Fruit fly (Drosophila melanogaster) whole organism, wandering third instar larva: ENCODE measurements around the gene CG3168.

Experiments
- Abd-B ChIP-seq: fragments of >200 bp; optimal IDR thresholded peaks from 2 replicates; lab custom pipeline; 2017; ENCODE audit warnings: missing biosample characterization, missing genetic modification characterization
- CG32264 ChIP-seq: fragments of 200-800 bp; sonication (Bioruptor generic); optimal IDR thresholded peaks from 2 replicates; lab custom pipeline; 2016; ENCODE audit warnings: missing biosample characterization, missing genetic modification characterization
- CG9705 ChIP-seq: fragments of 200-800 bp; sonication (Bioruptor generic); optimal IDR thresholded peaks from 2 replicates; lab custom pipeline; 2018; ENCODE audit warnings: missing biosample characterization, mild to moderate bottlenecking, missing genetic modification characterization
- CrebA ChIP-seq: fragments of 200-800 bp; sonication (Bioruptor generic); optimal IDR thresholded peaks from 2 replicates; lab custom pipeline; 2016; ENCODE audit warnings: missing biosample characterization, mild to moderate bottlenecking, missing genetic modification characterization, borderline replicate concordance
- Dfd ChIP-seq: fragments of >200 bp; optimal IDR thresholded peaks from 2 replicates; lab custom pipeline; 2017; ENCODE audit warnings: missing biosample characterization, missing genetic modification characterization
- Dif ChIP-seq: fragments of 200-275, 200-300 bp; sonication (Bioruptor generic); optimal IDR thresholded peaks from 2 replicates; lab custom pipeline; 2018; ENCODE audit warnings: missing biosample characterization, missing genetic modification characterization; ENCODE audit not compliant: partially characterized antibody
- GATAd ChIP-seq: sonication (Bioruptor generic); optimal IDR thresholded peaks from 2 replicates; lab custom pipeline; 2016; ENCODE audit warnings: missing biosample characterization, missing genetic modification characterization
- HLH106 ChIP-seq: fragments of 200-800 bp; optimal IDR thresholded peaks from 3 replicates; lab custom pipeline; 2019; ENCODE audit warnings: missing biosample characterization, mild to moderate bottlenecking, missing genetic modification characterization, moderate library complexity
- Hnf4 ChIP-seq: fragments of 200-800 bp; sonication (Bioruptor generic); optimal IDR thresholded peaks from 2 replicates; lab custom pipeline; 2016; ENCODE audit warnings: missing biosample characterization, mild to moderate bottlenecking, missing genetic modification characterization
- Hr78 ChIP-seq: fragments of >200 bp; optimal IDR thresholded peaks from 2 replicates; lab custom pipeline; 2017; ENCODE audit warnings: missing biosample characterization, missing genetic modification characterization
- Hr83 ChIP-seq: fragments of 200-300 bp; sonication (Bioruptor generic); optimal IDR thresholded peaks from 2 replicates; lab custom pipeline; 2016; ENCODE audit warnings: missing biosample characterization, mild to moderate bottlenecking, missing genetic modification characterization, moderate library complexity; ENCODE audit not compliant: poor library complexity, severe bottlenecking
- Jra ChIP-seq: sonication (Bioruptor generic); optimal IDR thresholded peaks from 2 replicates; lab custom pipeline; 2016; ENCODE audit warnings: missing biosample characterization, missing genetic modification characterization
- Mio ChIP-seq: sonication (Bioruptor generic); optimal IDR thresholded peaks from 2 replicates; lab custom pipeline; 2016; ENCODE audit warnings: missing biosample characterization, missing genetic modification characterization
- Myc ChIP-seq: fragments of >200 bp; optimal IDR thresholded peaks from 2 replicates; lab custom pipeline; 2017
- N ChIP-seq: fragments of >200 bp; optimal IDR thresholded peaks from 2 replicates; lab custom pipeline; 2018; ENCODE audit warnings: missing biosample characterization, missing external identifiers, missing genetic modification characterization
- OdsH ChIP-seq: fragments of 200-800 bp; sonication (Bioruptor generic); optimal IDR thresholded peaks from 2 replicates; lab custom pipeline; 2016; ENCODE audit warnings: missing biosample characterization, mild to moderate bottlenecking, missing genetic modification characterization
- Sp1 ChIP-seq: fragments of 200-800 bp; sonication (Bioruptor generic); optimal IDR thresholded peaks from 3 replicates; lab custom pipeline; 2019; ENCODE audit warnings: missing biosample characterization, mild to moderate bottlenecking, missing genetic modification characterization, moderate library complexity
- Vsx2 ChIP-seq: fragments of 200-300, 225-300 bp; sonication (Bioruptor generic); optimal IDR thresholded peaks from 2 replicates; lab custom pipeline; 2018; ENCODE audit warnings: missing biosample characterization, missing genetic modification characterization; ENCODE audit not compliant: partially characterized antibody
- br ChIP-seq: fragments of 200-800 bp; sonication (Bioruptor generic); optimal IDR thresholded peaks from 2 replicates; lab custom pipeline; 2016; ENCODE audit warnings: missing biosample characterization, missing genetic modification characterization
- brk ChIP-seq: fragments of 200-800 bp; sonication (Bioruptor generic); optimal IDR thresholded peaks from 2 replicates; lab custom pipeline; 2016; ENCODE audit warnings: missing biosample characterization, mild to moderate bottlenecking, missing genetic modification characterization
- dl ChIP-seq, 2 experiments: fragments of 175-275, 200-275 bp in 1 of 2; fragments of 200-275 bp in 1 of 2; sonication (Bioruptor generic); optimal IDR thresholded peaks; lab custom pipeline; 2018; ENCODE audit warnings: mild to moderate bottlenecking in 2 of 2, missing biosample characterization in 2 of 2, missing genetic modification characterization in 2 of 2, moderate library complexity in 2 of 2; ENCODE audit not compliant: partially characterized antibody in 2 of 2, insufficient read depth in 1 of 2
- dsf ChIP-seq: sonication (Bioruptor generic); optimal IDR thresholded peaks from 2 replicates; lab custom pipeline; 2016; ENCODE audit warnings: missing biosample characterization, missing genetic modification characterization, borderline replicate concordance
- ey ChIP-seq: fragments of 200-800 bp; sonication (Bioruptor generic); optimal IDR thresholded peaks from 2 replicates; lab custom pipeline; 2016; ENCODE audit warnings: missing biosample characterization, missing genetic modification characterization
- foxo ChIP-seq, 2 experiments: fragments of 200-800 bp; sonication (Bioruptor generic); optimal IDR thresholded peaks; 2 replicates in 1 of 2; 3 replicates in 1 of 2; lab custom pipeline; 2016 to 2017; ENCODE audit warnings: missing biosample characterization in 2 of 2, missing genetic modification characterization in 2 of 2
- fru ChIP-seq: fragments of 200-800 bp; sonication (Bioruptor generic); optimal IDR thresholded peaks from 3 replicates; lab custom pipeline; 2016; ENCODE audit warnings: missing biosample characterization, mild to moderate bottlenecking, missing genetic modification characterization
- h ChIP-seq: fragments of 200-800 bp; sonication (Bioruptor generic); optimal IDR thresholded peaks from 3 replicates; lab custom pipeline; 2016; ENCODE audit warnings: missing biosample characterization, mild to moderate bottlenecking, missing genetic modification characterization
- jim ChIP-seq: fragments of 175-275, 200-325 bp; sonication (Bioruptor generic); optimal IDR thresholded peaks from 2 replicates; lab custom pipeline; 2016; ENCODE audit warnings: missing biosample characterization, mild to moderate bottlenecking, missing genetic modification characterization
- rgr ChIP-seq: fragments of 200-800 bp; sonication (Bioruptor generic); optimal IDR thresholded peaks from 3 replicates; lab custom pipeline; 2016; ENCODE audit warnings: missing biosample characterization, mild to moderate bottlenecking, missing genetic modification characterization
- sv ChIP-seq: fragments of 200-800 bp; sonication (Bioruptor generic); optimal IDR thresholded peaks from 3 replicates; lab custom pipeline; 2016; ENCODE audit warnings: missing biosample characterization, missing genetic modification characterization
- usp ChIP-seq: fragments of >200 bp; optimal IDR thresholded peaks from 2 replicates; lab custom pipeline; 2017; ENCODE audit warnings: missing biosample characterization, missing genetic modification characterization
- woc ChIP-seq: sonication (Bioruptor generic); optimal IDR thresholded peaks from 2 replicates; lab custom pipeline; 2016; ENCODE audit warnings: missing biosample characterization, mild to moderate bottlenecking, missing genetic modification characterization

The CG3168 gene

dm6 chrX:6708138-6708537, 31.6 kb downstream of the CG3168 start:
- peak; percentile 25 for TF ChIP-seq Dif (GFP tag; lab: Kevin White, UChicago)
- no peak for TF ChIP-seq CG32264 (GFP tag; lab: Kevin White, UChicago)
- TF ChIP-seq CrebA (GFP tag; lab: Kevin White, UChicago) = no peak

DNA sequence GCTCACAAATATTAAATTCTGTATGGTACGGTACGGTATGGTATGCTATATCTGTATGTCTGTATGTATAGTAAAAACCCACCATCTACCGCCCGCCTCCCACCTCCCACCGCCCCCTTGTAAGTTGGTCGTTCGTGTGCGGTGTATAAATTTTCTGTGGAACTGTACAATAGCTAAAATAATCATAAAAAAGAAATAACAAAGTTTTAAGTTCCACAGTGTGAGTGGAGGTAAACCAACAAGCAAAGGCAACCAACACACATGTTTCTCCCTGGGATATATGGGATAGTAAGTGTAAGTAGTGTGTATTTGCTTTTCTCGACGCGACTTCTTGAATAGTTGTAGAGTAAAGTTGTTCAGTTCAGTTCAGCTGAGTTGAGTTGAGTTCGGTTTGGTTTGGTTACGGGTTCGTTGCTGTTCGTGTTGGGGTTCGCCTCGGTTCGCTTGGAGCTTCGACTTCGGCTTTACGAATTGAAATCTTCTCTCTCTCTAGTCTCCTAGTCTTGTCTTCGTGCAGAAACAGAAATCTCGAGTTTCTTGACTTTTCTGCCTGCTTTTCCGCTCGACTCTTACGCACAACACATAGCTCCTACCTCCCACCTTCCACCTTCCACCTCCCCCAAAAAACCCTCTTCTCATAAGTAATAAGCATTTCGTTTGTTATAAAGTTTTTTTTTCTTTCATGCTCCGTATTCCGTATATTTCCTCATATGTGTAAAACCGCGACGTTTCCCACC, 33.0 kb downstream of the CG3168 start:
- no peak for TF ChIP-seq N (GFP tag; lab: Kevin White, UChicago)
- TF ChIP-seq Myc (lab: Kevin White, UChicago) = no peak
- TF ChIP-seq Sp1 (GFP tag; lab: Kevin White, UChicago) = no peak
- TF ChIP-seq GATAd (GFP tag; lab: Kevin White, UChicago) = no peak
- TF ChIP-seq jim = no peak
- TF ChIP-seq Hr83 (GFP tag; lab: Kevin White, UChicago) = no peak

DNA sequence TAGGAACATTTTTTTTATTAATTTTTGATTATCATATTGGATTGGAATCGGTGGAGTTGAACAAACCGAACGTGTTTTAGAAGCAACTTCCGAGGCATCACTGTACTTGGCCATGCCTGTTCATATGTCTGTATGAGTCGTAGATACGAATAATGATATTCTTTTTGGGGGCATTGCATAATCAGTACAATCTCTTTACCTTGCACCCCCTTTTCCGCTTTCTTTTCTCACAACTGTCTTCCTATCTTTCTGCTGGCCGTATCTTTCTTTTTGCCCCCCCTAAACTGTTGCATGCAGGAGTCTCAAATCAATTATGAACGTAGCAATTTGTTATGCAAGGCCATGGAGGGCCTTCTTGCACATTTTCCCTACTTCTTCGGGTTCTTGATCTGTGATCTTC, 33.9 kb downstream of the CG3168 start:
- TF ChIP-seq foxo (GFP tag; optimal IDR thresholded peaks at IDR 0.05; lab: Kevin White, UChicago) (no peak), CG9705 (GFP tag; lab: Kevin White, UChicago) (no peak), dl (GFP tag; optimal IDR thresholded peaks at IDR 0.05; lab: Kevin White, UChicago; ENCODE audit: insufficient read depth in 1 of 2, partially characterized antibody in 2 of 2) (no peak), Vsx2 (GFP tag; lab: Kevin White, UChicago) (no peak), Dfd (GFP tag; lab: Kevin White, UChicago) (no peak), fru (GFP tag; lab: Kevin White, UChicago) (no peak), jim (no peak), dsf (GFP tag; lab: Kevin White, UChicago) (no peak), sv (GFP tag; lab: Kevin White, UChicago) (no peak), rgr (no peak), ey (GFP tag; lab: Kevin White, UChicago) (no peak), usp (no peak), Sp1 (GFP tag; lab: Kevin White, UChicago) (no peak), HLH106 (tag; lab: Kevin White, UChicago) (no peak), Mio (no peak), Myc (lab: Kevin White, UChicago) (no peak), Hr78 (GFP tag; lab: Kevin White, UChicago) (no peak), Dif (GFP tag; lab: Kevin White, UChicago) (no peak), Jra (GFP tag; lab: Kevin White, UChicago) (no peak), CG32264 (GFP tag; lab: Kevin White, UChicago) (no peak)

dm6 chrX:6705059-6705802, 34.6 kb downstream of the CG3168 start:
- TF ChIP-seq foxo (GFP tag; optimal IDR thresholded peaks at IDR 0.05; lab: Kevin White, UChicago) (peak in 1 of 2 experiments; percentile 33), Hnf4 (GFP tag; lab: Kevin White, UChicago) (no peak), br (GFP tag; lab: Kevin White, UChicago) (no peak), Sp1 (GFP tag; lab: Kevin White, UChicago) (no peak), Hr83 (GFP tag; lab: Kevin White, UChicago) (no peak), GATAd (GFP tag; lab: Kevin White, UChicago) (no peak), ey (GFP tag; lab: Kevin White, UChicago) (no peak), woc (GFP tag; lab: Kevin White, UChicago) (peak; percentile 6), Abd-B (no peak), brk (GFP tag; lab: Kevin White, UChicago) (no peak), Hr78 (GFP tag; lab: Kevin White, UChicago) (no peak), h (no peak), OdsH (GFP tag; lab: Kevin White, UChicago) (no peak), rgr (no peak), fru (GFP tag; lab: Kevin White, UChicago) (peak; percentile 33), HLH106 (tag; lab: Kevin White, UChicago) (peak; percentile 9), CG9705 (GFP tag; lab: Kevin White, UChicago) (no peak)
- TF ChIP-seq, all 38 proteins: peak for 4
